Worm (Caenorhabditis elegans): Measurements from ENCODE around the gene kin-9.

- TF ChIP-seq daf-12 (tag; optimal IDR thresholded peaks at IDR 0.05) (no peak), nhr-11 (tag; optimal IDR thresholded peaks at IDR 0.05) (no peak), ceh-82 (tag; optimal IDR thresholded peaks at IDR 0.05) (no peak), ceh-16 (tag; optimal IDR thresholded peaks at IDR 0.05) (no peak), ztf-11 (tag; optimal IDR thresholded peaks at IDR 0.05) (no peak), fos-1 (tag; optimal IDR thresholded peaks at IDR 0.05) (no peak), egl-5 (tag; optimal IDR thresholded peaks at IDR 0.05) (no peak), nhr-28 (tag; optimal IDR thresholded peaks at IDR 0.05) (no peak), ama-1 (optimal IDR thresholded peaks at IDR 0.05) (no peak), ceh-28 (tag; optimal IDR thresholded peaks at IDR 0.05) (no peak), aly-2 (tag; optimal IDR thresholded peaks at IDR 0.05) (no peak), nfya-1 (tag; optimal IDR thresholded peaks at IDR 0.05; ENCODE audit: insufficient read depth) (no peak)
These were observed 7.7 kb downstream of the kin-9 start for ce11 chrX:8440001-8440735.

Data from whole organism, L3 larva.